Worm (Caenorhabditis elegans): ENCODE results near the gene C55A6.7.

Gene C55A6.7

DNA sequence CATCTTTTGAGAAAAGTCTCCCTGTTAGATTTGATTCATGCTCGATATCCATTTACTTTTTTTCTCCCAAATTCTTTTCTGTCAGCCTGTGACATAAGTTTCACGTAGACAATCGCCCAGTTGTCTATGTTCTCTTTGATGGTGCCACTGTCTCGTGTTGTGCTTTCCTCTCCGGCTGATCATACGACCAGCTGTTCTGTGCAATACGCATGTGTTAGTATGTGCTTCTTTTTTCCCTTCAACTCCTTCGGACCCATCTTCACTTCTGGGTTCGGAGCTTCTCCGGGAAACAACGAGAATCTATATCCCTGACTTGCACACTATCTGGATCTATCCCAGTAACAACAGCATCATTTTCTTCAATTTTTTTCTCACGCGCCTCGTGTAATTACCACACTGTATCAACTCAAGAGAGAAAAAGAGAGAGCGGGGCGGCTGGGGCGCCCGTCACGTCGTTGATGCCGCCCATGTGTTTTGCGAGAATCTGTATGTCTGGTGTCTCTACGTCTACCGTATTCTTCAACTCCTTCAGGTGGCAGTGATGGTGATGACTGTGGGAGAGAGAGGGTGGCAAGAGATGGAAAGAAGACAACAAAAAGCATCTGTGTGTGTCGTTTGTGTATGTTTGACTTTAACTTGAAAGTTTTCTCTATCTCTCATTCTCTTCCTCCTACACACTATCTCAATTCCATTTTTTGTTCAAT is 11.7 kb upstream of the C55A6.7 start:
- no peak for TF ChIP-seq aly-2 (tag; optimal IDR thresholded peaks at IDR 0.05)
- peak; percentile 59; the same call in 1 of the 2 replicates for TF ChIP-seq set-16 (GFP tag; IDR thresholded peaks at IDR 0.05)
- peak; percentile 80 for TF ChIP-seq nhr-25 (tag; optimal IDR thresholded peaks at IDR 0.05; ENCODE audit: borderline replicate concordance, insufficient read depth)
- no peak for TF ChIP-seq arid-1 (GFP tag; conservative IDR thresholded peaks at IDR 0.05)
- no peak for TF ChIP-seq Y75B8A.6 (GFP tag; IDR thresholded peaks at IDR 0.05)
- TF ChIP-seq lin-13 (GFP tag; optimal IDR thresholded peaks at IDR 0.05) = peak; percentile 30
- TF ChIP-seq ZK337.2 (GFP tag; IDR thresholded peaks at IDR 0.05) = no peak
- TF ChIP-seq Y48G9A.11 (GFP tag; IDR thresholded peaks at IDR 0.05) = no peak
- 0 out of 2 replicates have a peak, but pooled peaks have one; percentile 40 for TF ChIP-seq T26A8.4 (GFP tag; IDR thresholded peaks at IDR 0.05)
- no peak for TF ChIP-seq daf-8 (GFP tag; IDR thresholded peaks at IDR 0.05)
- TF ChIP-seq php-3 (GFP tag; IDR thresholded peaks at IDR 0.05) = 0 out of 2 replicates have a peak, but pooled peaks have one; percentile 45
- no peak for TF ChIP-seq ces-1 (GFP tag; optimal IDR thresholded peaks at IDR 0.05)
- peak in 1 of 2 experiments; percentile 71 for TF ChIP-seq hif-1 (tag; optimal IDR thresholded peaks at IDR 0.05)
- TF ChIP-seq snpc-4 (tag; optimal IDR thresholded peaks at IDR 0.05) = no peak
- TF ChIP-seq lin-38 (GFP tag; IDR thresholded peaks at IDR 0.05) = peak; percentile 48
- peak; percentile 81 for TF ChIP-seq mep-1 (tag; optimal IDR thresholded peaks at IDR 0.05)
- TF ChIP-seq ceh-44 (GFP tag; IDR thresholded peaks at IDR 0.05) = no peak
- no peak for TF ChIP-seq vab-7 (GFP tag; IDR thresholded peaks at IDR 0.05)
- 0 out of 2 replicates have a peak, but pooled peaks have one; percentile 24 for TF ChIP-seq nhr-41 (GFP tag; IDR thresholded peaks at IDR 0.05)
- no peak for TF ChIP-seq zip-11 (GFP tag; IDR thresholded peaks at IDR 0.05)
- peak; percentile 84 for TF ChIP-seq pqm-1 (tag; optimal IDR thresholded peaks at IDR 0.05)
- TF ChIP-seq lin-15B (tag; optimal IDR thresholded peaks at IDR 0.05) = no peak
- peak; percentile 64 for TF ChIP-seq lin-1 (GFP tag; IDR thresholded peaks at IDR 0.05)
- TF ChIP-seq ztf-11 (tag; optimal IDR thresholded peaks at IDR 0.05) = no peak
- no peak for TF ChIP-seq nhr-237 (tag; optimal IDR thresholded peaks at IDR 0.05)
- no peak for TF ChIP-seq tag-97 (GFP tag; IDR thresholded peaks at IDR 0.05)
- TF ChIP-seq nhr-42 (GFP tag; IDR thresholded peaks at IDR 0.05) = no peak
- TF ChIP-seq zip-2 (tag; optimal IDR thresholded peaks at IDR 0.05) = no peak
- TF ChIP-seq pha-4 (GFP tag; IDR thresholded peaks at IDR 0.05) = peak; percentile 59; the same call in 1 of the 2 replicates
- peak; percentile 46 for TF ChIP-seq pha-4 (tag; optimal IDR thresholded peaks at IDR 0.05)
- TF ChIP-seq sdz-12 (GFP tag; optimal IDR thresholded peaks at IDR 0.05) = no peak
- TF ChIP-seq aha-1 (tag) = peak; percentile 88
- no peak for TF ChIP-seq ceh-82 (tag; optimal IDR thresholded peaks at IDR 0.05)
- no peak for TF ChIP-seq Y105C5A.15 (GFP tag; IDR thresholded peaks at IDR 0.05)
- TF ChIP-seq nhr-77 (tag; optimal IDR thresholded peaks at IDR 0.05) = peak; percentile 40
- TF ChIP-seq ceh-32 (tag; optimal IDR thresholded peaks at IDR 0.05; ENCODE audit: poor library complexity) = no peak
- TF ChIP-seq duxl-1 (tag; optimal IDR thresholded peaks at IDR 0.05; ENCODE audit: poor library complexity) = no peak
- TF ChIP-seq nhr-76 (tag; optimal IDR thresholded peaks at IDR 0.05) = no peak
- peak in 1 of 2 experiments; percentile 98 for TF ChIP-seq unc-62 (GFP tag; optimal IDR thresholded peaks at IDR 0.05 in 1 of 2)
- TF ChIP-seq unc-62 (tag; optimal IDR thresholded peaks at IDR 0.05) = no peak
- 0 out of 2 replicates have a peak, but pooled peaks have one; percentile 29 for TF ChIP-seq lin-29 (GFP tag; IDR thresholded peaks at IDR 0.05)
- peak; percentile 26 for TF ChIP-seq zfp-2 (tag; optimal IDR thresholded peaks at IDR 0.05)
- TF ChIP-seq Y5F2A.4 (GFP tag; optimal IDR thresholded peaks at IDR 0.05) = no peak
- no peak for TF ChIP-seq egl-43 (GFP tag; IDR thresholded peaks at IDR 0.05)
- TF ChIP-seq fos-1 (tag; optimal IDR thresholded peaks at IDR 0.05) = no peak
- no peak for TF ChIP-seq F37D6.2 (tag; optimal IDR thresholded peaks at IDR 0.05)
- TF ChIP-seq attf-4 (tag; optimal IDR thresholded peaks at IDR 0.05) = no peak
- peak; percentile 94 for TF ChIP-seq nhr-28 (tag; optimal IDR thresholded peaks at IDR 0.05)
- TF ChIP-seq daf-12 (tag; optimal IDR thresholded peaks at IDR 0.05) = no peak
- TF ChIP-seq ZK546.5 (tag; optimal IDR thresholded peaks at IDR 0.05) = no peak
- TF ChIP-seq lin-39 (tag; optimal IDR thresholded peaks at IDR 0.05) = no peak
